Worm (Caenorhabditis elegans) whole organism, L4 larva: ENCODE results near the gene his-24.
A peak's percentile ranks its signal among the peaks of the same experiment; 100 is the strongest.

Experiments
- T26A8.4 ChIP-seq: fragments of 200-800 bp; sonication (Bioruptor generic); IDR thresholded peaks from 2 replicates; pipeline ENCODE4 v1.3.6; 2022; ENCODE audit warnings: missing genetic modification characterization, missing compliant biosample characterization
- Y5F2A.4 ChIP-seq: fragments of 200-800 bp; sonication (Bioruptor generic); optimal IDR thresholded peaks from 2 replicates; lab custom pipeline; 2018; ENCODE audit warnings: mild to moderate bottlenecking, missing genetic modification characterization, missing compliant biosample characterization
- Y75B8A.6 ChIP-seq: fragments of 200-800 bp; sonication (Bioruptor generic); IDR thresholded peaks from 2 replicates; pipeline ENCODE4 v1.3.6; 2022; ENCODE audit warnings: missing genetic modification reagents, missing genetic modification characterization, missing compliant biosample characterization
- aha-1 ChIP-seq: fragments of 150-350 bp; peaks from one replicate; lab custom pipeline; 2014; ENCODE audit warnings: missing biosample characterization, missing genetic modification characterization
- aly-2 ChIP-seq: sonication (generic microtip); optimal IDR thresholded peaks from 2 replicates; lab custom pipeline; 2018; ENCODE audit warnings: missing biosample characterization, missing genetic modification characterization
- ceh-20 ChIP-seq: fragments of 200-800 bp; sonication (Bioruptor generic); IDR thresholded peaks from 2 replicates; pipeline ENCODE4 v1.3.6; 2022; ENCODE audit warnings: missing genetic modification reagents, missing genetic modification characterization, missing compliant biosample characterization
- ceh-28 ChIP-seq: fragments of 150-350 bp; optimal IDR thresholded peaks from 2 replicates; lab custom pipeline; 2014; ENCODE audit warnings: missing biosample characterization, missing genetic modification reagents, missing genetic modification characterization
- ceh-32 ChIP-seq: sonication (generic microtip); optimal IDR thresholded peaks from 2 replicates; lab custom pipeline; 2016; ENCODE audit warnings: mild to moderate bottlenecking, missing genetic modification characterization, missing compliant biosample characterization; ENCODE audit not compliant: poor library complexity
- ceh-44 ChIP-seq: fragments of 200-800 bp; sonication (Bioruptor generic); IDR thresholded peaks from 2 replicates; pipeline ENCODE4 v1.3.6; 2022; ENCODE audit warnings: missing genetic modification reagents, missing genetic modification characterization, missing compliant biosample characterization
- ces-1 ChIP-seq: fragments of 150-350 bp; sonication (generic microtip); optimal IDR thresholded peaks from 4 replicates; lab custom pipeline; 2014; ENCODE audit warnings: missing biosample characterization, missing genetic modification reagents, missing genetic modification characterization
- daf-16 ChIP-seq, 3 experiments: sonication (generic microtip); optimal IDR thresholded peaks; 2 replicates each; lab custom pipeline; 2016 to 2017; ENCODE audit warnings: missing genetic modification characterization in 3 of 3, missing genetic modification reagents in 3 of 3, mild to moderate bottlenecking in 2 of 3, missing compliant biosample characterization in 2 of 3, missing biosample characterization in 1 of 3, moderate library complexity in 1 of 3
- daf-19 ChIP-seq: fragments of 200-800 bp; sonication (Bioruptor generic); conservative IDR thresholded peaks from 2 replicates; pipeline ENCODE4 v1.3.6; 2022; ENCODE audit warnings: missing genetic modification characterization, missing compliant biosample characterization
- dmd-6 ChIP-seq: fragments of 200-800 bp; sonication (Bioruptor generic); IDR thresholded peaks from 2 replicates; pipeline ENCODE4 v1.3.6; 2022; ENCODE audit warnings: missing genetic modification reagents, missing genetic modification characterization, missing compliant biosample characterization
- dmd-8 ChIP-seq: fragments of 200-800 bp; sonication (Bioruptor generic); IDR thresholded peaks from 2 replicates; pipeline ENCODE4 v1.3.6; 2022; ENCODE audit warnings: missing genetic modification characterization, missing compliant biosample characterization
- dpl-1 ChIP-seq: fragments of 150-350 bp; optimal IDR thresholded peaks from 2 replicates; lab custom pipeline; 2014; ENCODE audit warnings: missing biosample characterization, missing genetic modification reagents, missing genetic modification characterization
- duxl-1 ChIP-seq: sonication (generic microtip); optimal IDR thresholded peaks from 2 replicates; lab custom pipeline; 2016; ENCODE audit warnings: mild to moderate bottlenecking, missing genetic modification characterization, moderate library complexity, missing compliant biosample characterization; ENCODE audit not compliant: poor library complexity
- egl-43 ChIP-seq: fragments of 200-800 bp; sonication (Bioruptor generic); IDR thresholded peaks from 2 replicates; pipeline ENCODE4 v1.3.6; 2022; ENCODE audit warnings: missing genetic modification reagents, missing genetic modification characterization, missing compliant biosample characterization
- fos-1 ChIP-seq: fragments of 150-350 bp; optimal IDR thresholded peaks from 2 replicates; lab custom pipeline; 2014; ENCODE audit warnings: missing biosample characterization, missing genetic modification characterization
- gei-8 ChIP-seq: fragments of 200-800 bp; sonication (Bioruptor generic); optimal IDR thresholded peaks from 2 replicates; lab custom pipeline; 2018; ENCODE audit warnings: mild to moderate bottlenecking, missing genetic modification characterization, missing compliant biosample characterization
- hif-1 ChIP-seq, 2 experiments: sonication (generic microtip); optimal IDR thresholded peaks; 2 replicates each; lab custom pipeline; 2016 to 2017; ENCODE audit warnings: missing compliant biosample characterization in 2 of 2, missing genetic modification characterization in 2 of 2, missing genetic modification reagents in 2 of 2, missing genotype in 2 of 2, mild to moderate bottlenecking in 1 of 2
- hlh-11 ChIP-seq: fragments of 200-800 bp; sonication (Bioruptor generic); optimal IDR thresholded peaks from 2 replicates; lab custom pipeline; 2018; ENCODE audit warnings: mild to moderate bottlenecking, missing genetic modification characterization, missing compliant biosample characterization
- hlh-30 ChIP-seq: sonication (generic microtip); optimal IDR thresholded peaks from 2 replicates; lab custom pipeline; 2017; ENCODE audit warnings: antibody characterized with exemption, mild to moderate bottlenecking, missing genetic modification characterization, missing compliant biosample characterization; ENCODE audit not compliant: insufficient read depth
- hmg-1.1 ChIP-seq: fragments of 200-800 bp; sonication (Bioruptor generic); IDR thresholded peaks from 2 replicates; pipeline ENCODE4 v1.3.6; 2022; ENCODE audit warnings: missing genetic modification reagents, missing genetic modification characterization, missing compliant biosample characterization
- lin-1 ChIP-seq: fragments of 200-800 bp; sonication (Bioruptor generic); IDR thresholded peaks from 2 replicates; pipeline ENCODE4 v1.3.6; 2022; ENCODE audit warnings: missing genetic modification reagents, missing genetic modification characterization, missing compliant biosample characterization
- lin-13 ChIP-seq: fragments of 150-350 bp; optimal IDR thresholded peaks from 2 replicates; lab custom pipeline; 2014; ENCODE audit warnings: missing biosample characterization, missing genetic modification reagents, missing genetic modification characterization
- mdl-1 ChIP-seq, 2 experiments: fragments of 150-350 bp in 1 of 2; sonication (generic microtip) in 1 of 2; optimal IDR thresholded peaks; 2 replicates each; lab custom pipeline; 2014 to 2017; ENCODE audit warnings: missing biosample characterization in 2 of 2, missing genetic modification characterization in 2 of 2
- mep-1 ChIP-seq: fragments of 150-350 bp; sonication (generic microtip); optimal IDR thresholded peaks from 3 replicates; lab custom pipeline; 2014; ENCODE audit warnings: missing biosample characterization, missing genetic modification characterization
- mes-2 ChIP-seq: sonication (generic microtip); optimal IDR thresholded peaks from 2 replicates; lab custom pipeline; 2016; ENCODE audit warnings: missing genotype, mild to moderate bottlenecking, missing genetic modification characterization, missing compliant biosample characterization; ENCODE audit not compliant: poor library complexity, severe bottlenecking
- mxl-2 ChIP-seq: fragments of 200-800 bp; sonication (Bioruptor generic); conservative IDR thresholded peaks from 2 replicates; pipeline ENCODE4 v1.3.6; 2022; ENCODE audit warnings: missing genetic modification reagents, missing genetic modification characterization, missing compliant biosample characterization
- mxl-3 ChIP-seq: fragments of 200-800 bp; sonication (Bioruptor generic); optimal IDR thresholded peaks from 2 replicates; lab custom pipeline; 2018; ENCODE audit warnings: mild to moderate bottlenecking, missing genetic modification characterization, missing compliant biosample characterization
- nhr-102 ChIP-seq: sonication (generic microtip); optimal IDR thresholded peaks from 2 replicates; lab custom pipeline; 2016; ENCODE audit warnings: mild to moderate bottlenecking, missing genetic modification characterization, moderate library complexity, missing compliant biosample characterization
- nhr-11 ChIP-seq: fragments of 150-350 bp; optimal IDR thresholded peaks from 2 replicates; lab custom pipeline; 2014; ENCODE audit warnings: missing biosample characterization, missing genetic modification characterization
- nhr-28 ChIP-seq: fragments of 150-350 bp; optimal IDR thresholded peaks from 2 replicates; lab custom pipeline; 2014; ENCODE audit warnings: missing biosample characterization, missing genetic modification characterization
- nhr-48 ChIP-seq: sonication (generic microtip); optimal IDR thresholded peaks from 2 replicates; lab custom pipeline; 2016; ENCODE audit warnings: mild to moderate bottlenecking, missing genetic modification characterization, missing compliant biosample characterization
- php-3 ChIP-seq: fragments of 200-800 bp; sonication (Bioruptor generic); IDR thresholded peaks from 2 replicates; pipeline ENCODE4 v1.3.6; 2022; ENCODE audit warnings: missing genetic modification reagents, missing genetic modification characterization, missing compliant biosample characterization
- pqm-1 ChIP-seq: sonication (generic microtip); optimal IDR thresholded peaks from 2 replicates; lab custom pipeline; 2017; ENCODE audit warnings: missing biosample characterization, missing genetic modification characterization
- rbr-2 ChIP-seq: sonication (generic microtip); optimal IDR thresholded peaks from 2 replicates; lab custom pipeline; 2016; ENCODE audit warnings: missing genotype, missing genetic modification characterization, missing compliant biosample characterization
- set-16 ChIP-seq: fragments of 200-800 bp; sonication (Bioruptor generic); IDR thresholded peaks from 2 replicates; pipeline ENCODE4 v1.3.6; 2022; ENCODE audit warnings: missing genetic modification reagents, missing genetic modification characterization, missing compliant biosample characterization
- snpc-4 ChIP-seq: fragments of 150-350 bp; optimal IDR thresholded peaks from 2 replicates; lab custom pipeline; 2014; ENCODE audit warnings: missing biosample characterization, missing genetic modification characterization
- tra-1 ChIP-seq: fragments of 200-800 bp; sonication (Bioruptor generic); IDR thresholded peaks from 2 replicates; pipeline ENCODE4 v1.3.6; 2022; ENCODE audit warnings: missing genetic modification reagents, missing genetic modification characterization, missing compliant biosample characterization
- unc-62 ChIP-seq, 3 experiments: fragments of 150-350 bp in 1 of 3; sonication (generic microtip); optimal IDR thresholded peaks in 2 of 3; peaks in 1 of 3; 1 replicate in 1 of 3; 2 replicates in 2 of 3; lab custom pipeline; 2014 to 2017; ENCODE audit warnings: missing biosample characterization in 3 of 3, missing genetic modification characterization in 3 of 3, missing genetic modification reagents in 3 of 3, missing genotype in 1 of 3
- zfp-2 ChIP-seq: sonication (generic microtip); optimal IDR thresholded peaks from 2 replicates; lab custom pipeline; 2016; ENCODE audit warnings: mild to moderate bottlenecking, missing genetic modification characterization, missing compliant biosample characterization
- zip-11 ChIP-seq: fragments of 200-800 bp; sonication (Bioruptor generic); IDR thresholded peaks from 2 replicates; pipeline ENCODE4 v1.3.6; 2022; ENCODE audit warnings: missing genetic modification characterization, missing compliant biosample characterization
- ztf-7 ChIP-seq: fragments of 150-350 bp; optimal IDR thresholded peaks from 2 replicates; lab custom pipeline; 2014; ENCODE audit warnings: missing biosample characterization, missing genetic modification characterization

his-24 gene

ce11 chrX:14505578-14506353, 15.9 kb downstream of the his-24 start (continued):
- TF ChIP-seq pqm-1 (tag; lab: Kevin White, UChicago) (peak; percentile 41), nhr-28 (tag; lab: Kevin White, UChicago) (peak; percentile 92), lin-13 (GFP tag; lab: Kevin White, UChicago) (no peak), gei-8 (GFP tag; lab: Kevin White, UChicago) (peak; percentile 68), T26A8.4 (GFP tag; lab: Robert Waterston, UW) (no peak), hif-1 (tag; optimal IDR thresholded peaks at IDR 0.05; lab: Kevin White, UChicago) (peak in 1 of 2 experiments; percentile 72), mdl-1 (tag; optimal IDR thresholded peaks at IDR 0.05; lab: Kevin White, UChicago) (peak; percentile 33 to 81)
- TF ChIP-seq, all 104 proteins: peak for 34

ce11 chrX:14507992-14508391, 18.1 kb downstream of the his-24 start:
- no peak for TF ChIP-seq rbr-2 (tag; lab: Kevin White, UChicago)
- TF ChIP-seq set-16 (GFP tag; lab: Robert Waterston, UW) = 0 out of 2 replicates have a peak, but pooled peaks have one; percentile 11
- TF ChIP-seq mxl-3 = peak; percentile 73
- TF ChIP-seq dmd-8 (GFP tag; lab: Robert Waterston, UW) = no peak
- TF ChIP-seq nhr-28 (tag; lab: Kevin White, UChicago) = peak; percentile 48
- TF ChIP-seq nhr-48 (tag; lab: Kevin White, UChicago) = peak; percentile 38
- TF ChIP-seq ceh-20 (GFP tag; lab: Robert Waterston, UW) = 0 out of 2 replicates have a peak, but pooled peaks have one; percentile 28
- TF ChIP-seq duxl-1 = no peak
- TF ChIP-seq tra-1 (GFP tag; lab: Robert Waterston, UW) = 0 out of 2 replicates have a peak, but pooled peaks have one; percentile 40
- TF ChIP-seq unc-62 (GFP tag; optimal IDR thresholded peaks at IDR 0.05 in 1 of 2; lab: Kevin White, UChicago) = peak in 1 of 2 experiments; percentile 8
- no peak for TF ChIP-seq unc-62 (tag; optimal IDR thresholded peaks at IDR 0.05; lab: Kevin White, UChicago)
- no peak for TF ChIP-seq nhr-102 (tag; lab: Kevin White, UChicago)
- peak in 1 of 2 experiments; percentile 43 for TF ChIP-seq mdl-1 (tag; optimal IDR thresholded peaks at IDR 0.05; lab: Kevin White, UChicago)
- TF ChIP-seq hlh-11 = peak; percentile 46
- TF ChIP-seq aha-1 = peak; percentile 90
- TF ChIP-seq lin-1 (GFP tag; lab: Robert Waterston, UW) = no peak
- peak; percentile 59 for TF ChIP-seq dmd-6 (GFP tag; lab: Robert Waterston, UW)
- no peak for TF ChIP-seq mxl-2 (GFP tag; lab: Robert Waterston, UW)
- TF ChIP-seq php-3 (GFP tag; lab: Robert Waterston, UW) = no peak
- TF ChIP-seq ces-1 (GFP tag; lab: Kevin White, UChicago) = no peak
- no peak for TF ChIP-seq hmg-1.1 (GFP tag; lab: Robert Waterston, UW)
- TF ChIP-seq hlh-30 (tag; lab: Kevin White, UChicago) = peak; percentile 37

ce11 chrX:14508823-14509259, 18.9 kb downstream of the his-24 start:
- TF ChIP-seq aly-2 (tag; lab: Kevin White, UChicago) = no peak
- no peak for TF ChIP-seq ceh-44
- no peak for TF ChIP-seq ceh-28
- TF ChIP-seq daf-16 (GFP tag; optimal IDR thresholded peaks at IDR 0.05; lab: Kevin White, UChicago) = peak in 1 of 2 experiments; percentile 30
- TF ChIP-seq daf-16 (tag; optimal IDR thresholded peaks at IDR 0.05; lab: Kevin White, UChicago) = no peak
- no peak for TF ChIP-seq ztf-7 (tag; lab: Kevin White, UChicago)
- TF ChIP-seq ceh-32 = no peak
- TF ChIP-seq mxl-3 = peak; percentile 70
- TF ChIP-seq rbr-2 (tag; lab: Kevin White, UChicago) = no peak
- peak; percentile 2 for TF ChIP-seq mep-1 (tag; lab: Kevin White, UChicago)
- no peak for TF ChIP-seq mxl-2 (GFP tag; lab: Robert Waterston, UW)
- no peak for TF ChIP-seq zfp-2 (tag; lab: Kevin White, UChicago)
- no peak for TF ChIP-seq Y75B8A.6 (GFP tag; lab: Robert Waterston, UW)
- TF ChIP-seq fos-1 = no peak
- no peak for TF ChIP-seq snpc-4
- peak; percentile 83 for TF ChIP-seq nhr-11 (tag; lab: Kevin White, UChicago)
- TF ChIP-seq dpl-1 (GFP tag; lab: Kevin White, UChicago) = peak; percentile 20
- no peak for TF ChIP-seq daf-19 (GFP tag; lab: Robert Waterston, UW)
- peak; percentile 86 for TF ChIP-seq hlh-11
- TF ChIP-seq nhr-48 (tag; lab: Kevin White, UChicago) = peak; percentile 39
- TF ChIP-seq egl-43 (GFP tag; lab: Robert Waterston, UW) = no peak
- TF ChIP-seq Y5F2A.4 (GFP tag; lab: Kevin White, UChicago) = no peak
- no peak for TF ChIP-seq mes-2 (tag; lab: Kevin White, UChicago)
- TF ChIP-seq zip-11 (GFP tag; lab: Robert Waterston, UW) = no peak
